Fruit fly (Drosophila melanogaster) whole organism, wandering third instar larva: ENCODE measurements around the gene dtr.

ENCODE experiments used
- CG32264 ChIP-seq: fragments of 200-800 bp; sonication (Bioruptor generic); optimal IDR thresholded peaks from 2 replicates; lab custom pipeline; 2016; ENCODE audit warnings: missing biosample characterization, missing genetic modification characterization
- Dif ChIP-seq: fragments of 200-275, 200-300 bp; sonication (Bioruptor generic); optimal IDR thresholded peaks from 2 replicates; lab custom pipeline; 2018; ENCODE audit warnings: missing biosample characterization, missing genetic modification characterization; ENCODE audit not compliant: partially characterized antibody
- Hr78 ChIP-seq: fragments of >200 bp; optimal IDR thresholded peaks from 2 replicates; lab custom pipeline; 2017; ENCODE audit warnings: missing biosample characterization, missing genetic modification characterization
- Jra ChIP-seq: sonication (Bioruptor generic); optimal IDR thresholded peaks from 2 replicates; lab custom pipeline; 2016; ENCODE audit warnings: missing biosample characterization, missing genetic modification characterization
- Myc ChIP-seq: fragments of >200 bp; optimal IDR thresholded peaks from 2 replicates; lab custom pipeline; 2017
- OdsH ChIP-seq: fragments of 200-800 bp; sonication (Bioruptor generic); optimal IDR thresholded peaks from 2 replicates; lab custom pipeline; 2016; ENCODE audit warnings: missing biosample characterization, mild to moderate bottlenecking, missing genetic modification characterization
- brk ChIP-seq: fragments of 200-800 bp; sonication (Bioruptor generic); optimal IDR thresholded peaks from 2 replicates; lab custom pipeline; 2016; ENCODE audit warnings: missing biosample characterization, mild to moderate bottlenecking, missing genetic modification characterization
- dl ChIP-seq, 2 experiments: fragments of 175-275, 200-275 bp in 1 of 2; fragments of 200-275 bp in 1 of 2; sonication (Bioruptor generic); optimal IDR thresholded peaks; lab custom pipeline; 2018; ENCODE audit warnings: mild to moderate bottlenecking in 2 of 2, missing biosample characterization in 2 of 2, missing genetic modification characterization in 2 of 2, moderate library complexity in 2 of 2; ENCODE audit not compliant: partially characterized antibody in 2 of 2, insufficient read depth in 1 of 2
- dsf ChIP-seq: sonication (Bioruptor generic); optimal IDR thresholded peaks from 2 replicates; lab custom pipeline; 2016; ENCODE audit warnings: missing biosample characterization, missing genetic modification characterization, borderline replicate concordance
- foxo ChIP-seq, 2 experiments: fragments of 200-800 bp; sonication (Bioruptor generic); optimal IDR thresholded peaks; 2 replicates in 1 of 2; 3 replicates in 1 of 2; lab custom pipeline; 2016 to 2017; ENCODE audit warnings: missing biosample characterization in 2 of 2, missing genetic modification characterization in 2 of 2
- h ChIP-seq: fragments of 200-800 bp; sonication (Bioruptor generic); optimal IDR thresholded peaks from 3 replicates; lab custom pipeline; 2016; ENCODE audit warnings: missing biosample characterization, mild to moderate bottlenecking, missing genetic modification characterization
- sv ChIP-seq: fragments of 200-800 bp; sonication (Bioruptor generic); optimal IDR thresholded peaks from 3 replicates; lab custom pipeline; 2016; ENCODE audit warnings: missing biosample characterization, missing genetic modification characterization
- tai ChIP-seq: sonication (Bioruptor generic); optimal IDR thresholded peaks from 2 replicates; lab custom pipeline; 2016; ENCODE audit warnings: missing biosample characterization, missing genetic modification characterization
- woc ChIP-seq: sonication (Bioruptor generic); optimal IDR thresholded peaks from 2 replicates; lab custom pipeline; 2016; ENCODE audit warnings: missing biosample characterization, mild to moderate bottlenecking, missing genetic modification characterization

dtr gene

dm6 chr2L:21377984-21378383 lies 17.0 kb downstream of the dtr start:
- TF ChIP-seq foxo (GFP tag; optimal IDR thresholded peaks at IDR 0.05; lab: Kevin White, UChicago): no peak
- TF ChIP-seq OdsH (GFP tag; lab: Kevin White, UChicago): no peak
- TF ChIP-seq CG32264 (GFP tag; lab: Kevin White, UChicago): no peak
- no peak for TF ChIP-seq Dif (GFP tag; lab: Kevin White, UChicago)

dm6 chr2L:21379790-21380349 lies 18.9 kb downstream of the dtr start, which contains the start of gene nrv3:
Gene nrv3 (plus strand): TSS chr2L:21380000.
- TF ChIP-seq Jra (GFP tag; lab: Kevin White, UChicago): no peak
- no peak for TF ChIP-seq foxo (GFP tag; optimal IDR thresholded peaks at IDR 0.05; lab: Kevin White, UChicago)
- no peak for TF ChIP-seq dsf (GFP tag; lab: Kevin White, UChicago)
- no peak for TF ChIP-seq dl (GFP tag; optimal IDR thresholded peaks at IDR 0.05; lab: Kevin White, UChicago; ENCODE audit: insufficient read depth in 1 of 2, partially characterized antibody in 2 of 2)
- TF ChIP-seq, all 38 proteins: peak for 0

- TF ChIP-seq sv: no peak
- TF ChIP-seq CG32264 (GFP tag; lab: Kevin White, UChicago): no peak
- no peak for TF ChIP-seq Jra (GFP tag; lab: Kevin White, UChicago)
- no peak for TF ChIP-seq h (GFP tag; lab: Kevin White, UChicago)
- TF ChIP-seq Hr78 (GFP tag; lab: Kevin White, UChicago): no peak
- no peak for TF ChIP-seq tai
- no peak for TF ChIP-seq Myc (lab: Kevin White, UChicago)
Measured at dm6 chr2L:21381379-21381778, 20.4 kb downstream of the dtr start.

dm6 chr2L:21396714-21397654 lies 36.0 kb downstream of the dtr start:
- TF ChIP-seq dl (GFP tag; optimal IDR thresholded peaks at IDR 0.05; lab: Kevin White, UChicago; ENCODE audit: insufficient read depth in 1 of 2, partially characterized antibody in 2 of 2) (no peak), brk (GFP tag; lab: Kevin White, UChicago) (no peak), h (GFP tag; lab: Kevin White, UChicago) (peak; percentile 23), woc (GFP tag; lab: Kevin White, UChicago) (no peak)
- TF ChIP-seq, all 38 proteins: peak for 1
